Worm (Caenorhabditis elegans): Measurements from ENCODE around the gene B0310.6.

The B0310.6 gene

ce11 chrX:530909-531308 is at the start of gene B0310.6:
TSS of gene B0310.6 (minus strand) at chrX:531009.
- TF ChIP-seq unc-55 (GFP tag; optimal IDR thresholded peaks at IDR 0.05) (no peak), madf-2 (tag; optimal IDR thresholded peaks at IDR 0.05) (no peak), ceh-22 (tag; optimal IDR thresholded peaks at IDR 0.05) (no peak), unc-3 (GFP tag; conservative IDR thresholded peaks at IDR 0.05) (no peak), unc-3 (tag; optimal IDR thresholded peaks at IDR 0.05) (no peak), K09A11.1 (tag; optimal IDR thresholded peaks at IDR 0.05; ENCODE audit: insufficient read depth) (no peak), nhr-11 (tag; optimal IDR thresholded peaks at IDR 0.05) (no peak), ama-1 (optimal IDR thresholded peaks at IDR 0.05) (no peak)

ce11 chrX:575084-575483 is 44.3 kb upstream of the B0310.6 start:
- TF ChIP-seq dmd-4 (tag; optimal IDR thresholded peaks at IDR 0.05; ENCODE audit: borderline replicate concordance) (no peak), che-1 (tag; optimal IDR thresholded peaks at IDR 0.05) (no peak), ceh-19 (GFP tag; optimal IDR thresholded peaks at IDR 0.05) (no peak), ceh-22 (tag; optimal IDR thresholded peaks at IDR 0.05) (no peak), pat-9 (tag; optimal IDR thresholded peaks at IDR 0.05) (no peak), hlh-8 (tag; optimal IDR thresholded peaks at IDR 0.05) (no peak), dve-1 (tag; optimal IDR thresholded peaks at IDR 0.05) (no peak), lim-6 (tag; optimal IDR thresholded peaks at IDR 0.05) (no peak), ceh-9 (tag; optimal IDR thresholded peaks at IDR 0.05) (no peak), hlh-13 (GFP tag; optimal IDR thresholded peaks at IDR 0.05) (no peak), fkh-6 (tag; optimal IDR thresholded peaks at IDR 0.05) (no peak), ceh-30 (tag; optimal IDR thresholded peaks at IDR 0.05) (no peak), rnt-1 (tag; optimal IDR thresholded peaks at IDR 0.05) (no peak)

- no peak for TF ChIP-seq hlh-8 (tag; optimal IDR thresholded peaks at IDR 0.05)
- no peak for TF ChIP-seq dmd-4 (tag; optimal IDR thresholded peaks at IDR 0.05; ENCODE audit: borderline replicate concordance)
- no peak for TF ChIP-seq ref-2 (tag; optimal IDR thresholded peaks at IDR 0.05)
- no peak for TF ChIP-seq ceh-2 (tag; optimal IDR thresholded peaks at IDR 0.05)
These were observed 42.5 kb upstream of the B0310.6 start for ce11 chrX:573270-573669.

- TF ChIP-seq ztf-16 (tag; optimal IDR thresholded peaks at IDR 0.05) (no peak), F13H6.1 (tag; optimal IDR thresholded peaks at IDR 0.05) (no peak)
These were observed 41.8 kb upstream of the B0310.6 start, which contains the start of gene mrp-2 for ce11 chrX:572601-573000. TSS of gene mrp-2 (minus strand) at chrX:572701.

- no peak for TF ChIP-seq Y22D7AL.16 (tag; optimal IDR thresholded peaks at IDR 0.05)
- TF ChIP-seq C08G9.2 (tag; optimal IDR thresholded peaks at IDR 0.05), result no peak
- TF ChIP-seq unc-3 (GFP tag; conservative IDR thresholded peaks at IDR 0.05), result no peak
- TF ChIP-seq unc-3 (tag; optimal IDR thresholded peaks at IDR 0.05), result no peak
- TF ChIP-seq fkh-6 (tag; optimal IDR thresholded peaks at IDR 0.05), result no peak
- TF ChIP-seq che-1 (tag; optimal IDR thresholded peaks at IDR 0.05), result no peak
- TF ChIP-seq ahr-1 (tag; optimal IDR thresholded peaks at IDR 0.05), result no peak
- no peak for TF ChIP-seq unc-86 (tag; optimal IDR thresholded peaks at IDR 0.05)
- no peak for TF ChIP-seq ets-4 (tag; optimal IDR thresholded peaks at IDR 0.05)
- TF ChIP-seq eyg-1 (tag; optimal IDR thresholded peaks at IDR 0.05), result no peak
- no peak for TF ChIP-seq dmd-4 (tag; optimal IDR thresholded peaks at IDR 0.05; ENCODE audit: borderline replicate concordance)
- TF ChIP-seq ceh-22 (tag; optimal IDR thresholded peaks at IDR 0.05), result no peak
- TF ChIP-seq syd-9 (tag; optimal IDR thresholded peaks at IDR 0.05), result no peak
- no peak for TF ChIP-seq ama-1 (optimal IDR thresholded peaks at IDR 0.05)
- TF ChIP-seq nhr-11 (tag; optimal IDR thresholded peaks at IDR 0.05), result no peak
- no peak for TF ChIP-seq unc-55 (GFP tag; optimal IDR thresholded peaks at IDR 0.05)
These were observed 40.6 kb upstream of the B0310.6 start for ce11 chrX:571367-571766.

- TF ChIP-seq mec-3 (tag; optimal IDR thresholded peaks at IDR 0.05; ENCODE audit: borderline replicate concordance) (no peak), pha-4 (tag; optimal IDR thresholded peaks at IDR 0.05) (no peak), ref-2 (tag; optimal IDR thresholded peaks at IDR 0.05) (no peak), che-1 (tag; optimal IDR thresholded peaks at IDR 0.05) (no peak), ttx-3 (tag; optimal IDR thresholded peaks at IDR 0.05) (no peak), eyg-1 (tag; optimal IDR thresholded peaks at IDR 0.05) (no peak), zip-5 (tag; optimal IDR thresholded peaks at IDR 0.05) (no peak), ceh-48 (tag; optimal IDR thresholded peaks at IDR 0.05) (no peak), pha-2 (tag; optimal IDR thresholded peaks at IDR 0.05) (no peak), unc-55 (GFP tag; optimal IDR thresholded peaks at IDR 0.05) (no peak), ceh-6 (GFP tag; optimal IDR thresholded peaks at IDR 0.05) (no peak), ceh-34 (tag; optimal IDR thresholded peaks at IDR 0.05) (no peak)
These were observed 27.0 kb upstream of the B0310.6 start, which contains the start of gene nas-38 for ce11 chrX:557857-558256. TSS of gene nas-38 (plus strand) at chrX:558157.

Data from whole organism, late embryonic.